Fruit fly (Drosophila melanogaster): Measurements from ENCODE around the gene mtrm.

Gene mtrm

dm6 chr3L:8458767-8459614 lies 46.2 kb downstream of the mtrm start:
- TF ChIP-seq Snoo (tag; optimal IDR thresholded peaks at IDR 0.05): peak; percentile 40
- 0 out of 3 replicates have a peak, but pooled peaks have one; percentile 35 for TF ChIP-seq CG4496 (GFP tag; IDR thresholded peaks at IDR 0.05)
- no peak for TF ChIP-seq EcR (GFP tag; optimal IDR thresholded peaks at IDR 0.05)
- TF ChIP-seq rn (GFP tag; IDR thresholded peaks at IDR 0.05): no peak
- TF ChIP-seq CG9948 (tag; optimal IDR thresholded peaks at IDR 0.05): peak; percentile 68
- no peak for TF ChIP-seq gl (tag; optimal IDR thresholded peaks at IDR 0.05)
- peak; percentile 39 for TF ChIP-seq CG34367 (tag; optimal IDR thresholded peaks at IDR 0.05)
- peak; percentile 72 for TF ChIP-seq CG8301 (tag; optimal IDR thresholded peaks at IDR 0.05)
- TF ChIP-seq CG12605 (GFP tag; IDR thresholded peaks at IDR 0.05): no peak
- peak; percentile 5 for TF ChIP-seq D1 (tag; optimal IDR thresholded peaks at IDR 0.05)
- TF ChIP-seq CG32121 (GFP tag; IDR thresholded peaks at IDR 0.05): no peak
- no peak for TF ChIP-seq CG10348 (GFP tag; IDR thresholded peaks at IDR 0.05)
- peak; percentile 73 for TF ChIP-seq Pif1A (GFP tag; optimal IDR thresholded peaks at IDR 0.05)
- 0 out of 3 replicates have a peak, but pooled peaks have one; percentile 34 for TF ChIP-seq fd96Ca (GFP tag; IDR thresholded peaks at IDR 0.05)
- peak; percentile 32 for TF ChIP-seq Pif1B (GFP tag; optimal IDR thresholded peaks at IDR 0.05)
- TF ChIP-seq CG15710 (tag; optimal IDR thresholded peaks at IDR 0.05): peak; percentile 67
- TF ChIP-seq CG14655 (GFP tag; optimal IDR thresholded peaks at IDR 0.05): peak; percentile 84
- TF ChIP-seq Ets98B (GFP tag; IDR thresholded peaks at IDR 0.05): no peak
- no peak for TF ChIP-seq CG13204 (GFP tag; optimal IDR thresholded peaks at IDR 0.05)
- peak; percentile 81 for TF ChIP-seq CG8159 (tag; optimal IDR thresholded peaks at IDR 0.05)
- peak; percentile 63 for TF ChIP-seq CG17806 (tag; optimal IDR thresholded peaks at IDR 0.05)

DNA sequence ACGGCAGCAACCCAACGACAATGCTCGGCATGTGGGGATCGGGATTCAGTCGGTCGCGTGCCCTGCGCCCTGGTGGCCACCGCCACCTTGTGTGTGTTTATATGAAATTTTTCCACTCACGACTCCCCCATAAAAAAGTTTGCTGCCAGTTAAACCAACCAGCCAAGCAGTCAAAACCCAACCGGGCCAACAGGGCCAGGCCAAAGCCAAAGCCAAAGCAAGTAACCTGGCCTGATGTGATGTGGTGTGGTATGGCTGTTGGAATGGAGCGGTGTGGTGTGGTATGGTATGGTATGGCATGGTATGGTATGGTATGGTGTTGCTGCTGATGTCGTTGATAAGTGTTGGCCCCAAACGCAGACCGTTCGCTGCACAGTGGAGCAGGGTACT lies 46.8 kb downstream of the mtrm start:
- TF ChIP-seq CG15710 (tag; optimal IDR thresholded peaks at IDR 0.05) (no peak), CG8159 (tag; optimal IDR thresholded peaks at IDR 0.05) (no peak), Ets98B (GFP tag; IDR thresholded peaks at IDR 0.05) (peak; percentile 14; the same call in 1 of the 2 replicates), EcR (GFP tag; optimal IDR thresholded peaks at IDR 0.05) (peak; percentile 42), CG13204 (GFP tag; optimal IDR thresholded peaks at IDR 0.05) (peak; percentile 15)

dm6 chr3L:8460050-8460878 lies 47.5 kb downstream of the mtrm start:
- TF ChIP-seq CG13204 (GFP tag; optimal IDR thresholded peaks at IDR 0.05) (peak; percentile 79), gl (tag; optimal IDR thresholded peaks at IDR 0.05) (no peak), Ets98B (GFP tag; IDR thresholded peaks at IDR 0.05) (peak; percentile 33; the same call in 1 of the 2 replicates), CG14655 (GFP tag; optimal IDR thresholded peaks at IDR 0.05) (peak; percentile 40), CG10348 (GFP tag; IDR thresholded peaks at IDR 0.05) (no peak), CG15710 (tag; optimal IDR thresholded peaks at IDR 0.05) (peak; percentile 26), EcR (GFP tag; optimal IDR thresholded peaks at IDR 0.05) (peak; percentile 67), rn (GFP tag; IDR thresholded peaks at IDR 0.05) (no peak), Pif1A (GFP tag; optimal IDR thresholded peaks at IDR 0.05) (peak; percentile 41), CG4496 (GFP tag; IDR thresholded peaks at IDR 0.05) (peak; percentile 40; the same call in 1 of the 3 replicates), Snoo (tag; optimal IDR thresholded peaks at IDR 0.05) (peak; percentile 8), CG8159 (tag; optimal IDR thresholded peaks at IDR 0.05) (peak; percentile 52), CG34367 (tag; optimal IDR thresholded peaks at IDR 0.05) (peak; percentile 11), D1 (tag; optimal IDR thresholded peaks at IDR 0.05) (no peak), CG17806 (tag; optimal IDR thresholded peaks at IDR 0.05) (peak; percentile 15), Pif1B (GFP tag; optimal IDR thresholded peaks at IDR 0.05) (no peak), CG32121 (GFP tag; IDR thresholded peaks at IDR 0.05) (no peak), fd96Ca (GFP tag; IDR thresholded peaks at IDR 0.05) (no peak; the same call in 2 of the 3 replicates), CG9948 (tag; optimal IDR thresholded peaks at IDR 0.05) (peak; percentile 37), CG8301 (tag; optimal IDR thresholded peaks at IDR 0.05) (peak; percentile 19), CG12605 (GFP tag; IDR thresholded peaks at IDR 0.05) (no peak)

- TF ChIP-seq CG34367 (tag; optimal IDR thresholded peaks at IDR 0.05) (peak; percentile 6), rn (GFP tag; IDR thresholded peaks at IDR 0.05) (no peak), CG9948 (tag; optimal IDR thresholded peaks at IDR 0.05) (peak; percentile 45), CG8159 (tag; optimal IDR thresholded peaks at IDR 0.05) (peak; percentile 67), Pif1B (GFP tag; optimal IDR thresholded peaks at IDR 0.05) (peak; percentile 53), CG10348 (GFP tag; IDR thresholded peaks at IDR 0.05) (no peak), CG15710 (tag; optimal IDR thresholded peaks at IDR 0.05) (peak; percentile 47), CG17806 (tag; optimal IDR thresholded peaks at IDR 0.05) (peak; percentile 35), Ets98B (GFP tag; IDR thresholded peaks at IDR 0.05) (no peak)
Measured at dm6 chr3L:8461229-8462004, 48.6 kb downstream of the mtrm start.
